Fruit fly (Drosophila melanogaster) whole organism, embryonic: Measurements from ENCODE around the gene CG9737.
A peak's percentile ranks its signal among the peaks of the same experiment; 100 is the strongest.

Experiments
- CG10147 ChIP-seq: fragments of 200-800 bp; sonication (Bioruptor generic); optimal IDR thresholded peaks from 2 replicates; lab custom pipeline; 2019; ENCODE audit warnings: missing biosample characterization, mild to moderate bottlenecking, missing genetic modification characterization, moderate library complexity
- CG10321 ChIP-seq: fragments of 200-800 bp; sonication (Bioruptor generic); IDR thresholded peaks from 2 replicates; pipeline ENCODE4 v1.3.6; 2022; ENCODE audit warnings: missing biosample characterization, missing genetic modification characterization
- CG10979 ChIP-seq: fragments of 200-800 bp; sonication (Bioruptor generic); optimal IDR thresholded peaks from 2 replicates; lab custom pipeline; 2018; ENCODE audit warnings: missing biosample characterization, mild to moderate bottlenecking, missing genetic modification characterization, moderate library complexity
- CG11085 ChIP-seq: fragments of 200-800 bp; sonication (Bioruptor generic); IDR thresholded peaks from 2 replicates; pipeline ENCODE4 v1.3.6; 2022; ENCODE audit warnings: missing biosample characterization, missing genetic modification characterization
- CG11093 ChIP-seq: fragments of 200-800 bp; sonication (Bioruptor generic); IDR thresholded peaks from 3 replicates; pipeline ENCODE4 v1.3.6; 2022; ENCODE audit warnings: missing biosample characterization, missing genetic modification characterization
- CG11696 ChIP-seq: fragments of 200-800 bp; sonication (Bioruptor generic); IDR thresholded peaks from 2 replicates; pipeline ENCODE4 v1.3.6; 2022; ENCODE audit warnings: missing biosample characterization, missing genetic modification characterization
- CG12744 ChIP-seq: fragments of 200-800 bp; sonication (Bioruptor generic); optimal IDR thresholded peaks from 2 replicates; lab custom pipeline; 2016; ENCODE audit warnings: missing biosample characterization, missing genetic modification characterization
- CG14860 ChIP-seq: fragments of 200-800 bp; sonication (Bioruptor generic); IDR thresholded peaks from 3 replicates; pipeline ENCODE4 v1.3.6; 2022; ENCODE audit warnings: missing biosample characterization, missing genetic modification characterization; ENCODE audit not compliant: partially characterized antibody
- CG1603 ChIP-seq: fragments of 200-800 bp; sonication (Bioruptor generic); optimal IDR thresholded peaks from 2 replicates; lab custom pipeline; 2019; ENCODE audit warnings: missing biosample characterization, mild to moderate bottlenecking, missing genetic modification characterization, moderate library complexity
- CG16815 ChIP-seq: fragments of 200-800 bp; sonication (Bioruptor generic); optimal IDR thresholded peaks from 3 replicates; lab custom pipeline; 2017; ENCODE audit warnings: missing biosample characterization, mild to moderate bottlenecking, missing genetic modification characterization
- CG17361 ChIP-seq: fragments of 200-800 bp; sonication (Bioruptor generic); IDR thresholded peaks from 3 replicates; pipeline ENCODE4 v1.3.6; 2022; ENCODE audit warnings: missing biosample characterization, missing genetic modification characterization
- CG17385 ChIP-seq: fragments of 200-800 bp; sonication (Bioruptor generic); optimal IDR thresholded peaks from 3 replicates; lab custom pipeline; 2018; ENCODE audit warnings: missing biosample characterization, mild to moderate bottlenecking, missing genetic modification characterization
- CG17568 ChIP-seq: fragments of 200-800 bp; sonication (Bioruptor generic); optimal IDR thresholded peaks from 2 replicates; lab custom pipeline; 2018; ENCODE audit warnings: missing biosample characterization, mild to moderate bottlenecking, missing genetic modification characterization, moderate library complexity
- CG1832 ChIP-seq: fragments of 200-800 bp; sonication (Bioruptor generic); optimal IDR thresholded peaks from 2 replicates; lab custom pipeline; 2017; ENCODE audit warnings: missing biosample characterization, mild to moderate bottlenecking, missing genetic modification characterization, inconsistent platforms
- CG2712 ChIP-seq: fragments of 200-800 bp; optimal IDR thresholded peaks from 3 replicates; lab custom pipeline; 2019; ENCODE audit warnings: missing biosample characterization, mild to moderate bottlenecking, missing genetic modification characterization, moderate library complexity
- CG3163 ChIP-seq: fragments of 200-800 bp; sonication (Bioruptor generic); optimal IDR thresholded peaks from 3 replicates; lab custom pipeline; 2016; ENCODE audit warnings: missing biosample characterization, missing genetic modification characterization
- CG4360 ChIP-seq: fragments of 200-800 bp; sonication (Bioruptor generic); IDR thresholded peaks from 2 replicates; pipeline ENCODE4 v1.3.6; 2022; ENCODE audit warnings: missing biosample characterization, missing genetic modification characterization
- CG6854 ChIP-seq: fragments of 200-800 bp; sonication (Bioruptor generic); optimal IDR thresholded peaks from 3 replicates; lab custom pipeline; 2017; ENCODE audit warnings: missing biosample characterization, mild to moderate bottlenecking, missing genetic modification characterization
- CG8478 ChIP-seq: fragments of >200 bp; optimal IDR thresholded peaks from 2 replicates; lab custom pipeline; 2018
- D ChIP-seq, 2 experiments: fragments of 200-800 bp in 1 of 2; fragments of >200 bp in 1 of 2; sonication (Bioruptor generic) in 1 of 2; optimal IDR thresholded peaks; 2 replicates in 1 of 2; 3 replicates in 1 of 2; lab custom pipeline; 2017; ENCODE audit warnings: mild to moderate bottlenecking in 1 of 2, missing biosample characterization in 1 of 2, missing genetic modification characterization in 1 of 2, missing genetic modification reagents in 1 of 2
- Deaf1 ChIP-seq: fragments of 200-800 bp; optimal IDR thresholded peaks from 3 replicates; lab custom pipeline; 2019; ENCODE audit warnings: missing biosample characterization, mild to moderate bottlenecking, missing genetic modification characterization, moderate library complexity
- Drgx ChIP-seq: fragments of 200-800 bp; sonication (Bioruptor generic); IDR thresholded peaks from 2 replicates; pipeline ENCODE4 v1.3.6; 2022; ENCODE audit warnings: missing biosample characterization, missing genetic modification characterization
- Jarid2 ChIP-seq: fragments of 200-800 bp; sonication (Bioruptor generic); optimal IDR thresholded peaks from 3 replicates; lab custom pipeline; 2017; ENCODE audit warnings: mild to moderate bottlenecking, missing biosample characterization, missing genetic modification reagents, missing genetic modification characterization
- Neu2 ChIP-seq: fragments of 200-800 bp; sonication (Bioruptor generic); optimal IDR thresholded peaks from 3 replicates; lab custom pipeline; 2016; ENCODE audit warnings: missing biosample characterization, missing genetic modification characterization, borderline replicate concordance
- Nf-YC ChIP-seq: fragments of 200-800 bp; optimal IDR thresholded peaks from 3 replicates; lab custom pipeline; 2019; ENCODE audit warnings: missing biosample characterization, mild to moderate bottlenecking, missing genetic modification characterization, moderate library complexity
- Pdp1 ChIP-seq, 2 experiments: fragments of 200-800 bp; sonication (Bioruptor generic); optimal IDR thresholded peaks; 3 replicates each; lab custom pipeline; 2016; ENCODE audit warnings: missing biosample characterization in 2 of 2, missing genetic modification characterization in 2 of 2, mild to moderate bottlenecking in 1 of 2, moderate library complexity in 1 of 2
- Trl ChIP-seq, 3 experiments: fragments of >200 bp in 2 of 3; fragments of 200-800 bp in 1 of 3; sonication (Bioruptor generic) in 1 of 3; optimal IDR thresholded peaks; 2 replicates in 1 of 3; 3 replicates in 2 of 3; lab custom pipeline; 2016 to 2017; ENCODE audit warnings: missing biosample characterization in 1 of 3, missing genetic modification characterization in 1 of 3
- abd-A ChIP-seq: fragments of 200-800 bp; sonication (Bioruptor generic); optimal IDR thresholded peaks from 3 replicates; lab custom pipeline; 2019; ENCODE audit warnings: missing biosample characterization, mild to moderate bottlenecking, missing genetic modification characterization, moderate library complexity
- bsh ChIP-seq, 2 experiments: fragments of 200-800 bp; sonication (Bioruptor generic); optimal IDR thresholded peaks; 2 replicates each; lab custom pipeline; 2017 to 2018; ENCODE audit warnings: mild to moderate bottlenecking in 2 of 2, missing biosample characterization in 2 of 2, missing genetic modification characterization in 2 of 2, moderate library complexity in 1 of 2
- chinmo ChIP-seq: fragments of 200-800 bp; sonication (Bioruptor generic); IDR thresholded peaks from 4 replicates; pipeline ENCODE4 v1.3.6; 2022; ENCODE audit warnings: missing biosample characterization, missing genetic modification characterization; ENCODE audit not compliant: partially characterized antibody
- corto ChIP-seq: fragments of 200-800 bp; sonication (Bioruptor generic); optimal IDR thresholded peaks from 2 replicates; lab custom pipeline; 2016; ENCODE audit warnings: missing biosample characterization, mild to moderate bottlenecking, missing genetic modification characterization, moderate library complexity
- crol ChIP-seq: fragments of 200-800 bp; sonication (Bioruptor generic); IDR thresholded peaks from 2 replicates; pipeline ENCODE4 v1.3.6; 2022; ENCODE audit warnings: missing biosample characterization, missing genetic modification characterization
- dmrt11E ChIP-seq: fragments of 200-800 bp; sonication (Bioruptor generic); optimal IDR thresholded peaks from 3 replicates; lab custom pipeline; 2018; ENCODE audit warnings: missing biosample characterization, mild to moderate bottlenecking, missing genetic modification characterization, moderate library complexity
- emc ChIP-seq: fragments of 200-800 bp; sonication (Bioruptor generic); optimal IDR thresholded peaks from 2 replicates; lab custom pipeline; 2016; ENCODE audit warnings: missing biosample characterization, missing genetic modification characterization
- gem ChIP-seq: fragments of 200-800 bp; sonication (Bioruptor generic); optimal IDR thresholded peaks from 2 replicates; lab custom pipeline; 2019; ENCODE audit warnings: missing biosample characterization, mild to moderate bottlenecking, missing genetic modification characterization, moderate library complexity
- hb ChIP-seq: fragments of 200-800 bp; sonication (Bioruptor generic); IDR thresholded peaks from 3 replicates; pipeline ENCODE4 v1.3.6; 2022; ENCODE audit warnings: missing biosample characterization, missing genetic modification characterization; ENCODE audit not compliant: partially characterized antibody
- lbe ChIP-seq: fragments of 200-800 bp; sonication (Bioruptor generic); optimal IDR thresholded peaks from 2 replicates; lab custom pipeline; 2016; ENCODE audit warnings: missing biosample characterization, mild to moderate bottlenecking, missing genetic modification characterization
- lola ChIP-seq, 3 experiments: fragments of >200 bp in 2 of 3; fragments of 200-800 bp in 1 of 3; sonication (Bioruptor generic) in 1 of 3; optimal IDR thresholded peaks; 2 replicates each; lab custom pipeline; 2017 to 2019; ENCODE audit warnings: missing biosample characterization in 3 of 3, missing genetic modification characterization in 3 of 3, mild to moderate bottlenecking in 1 of 3, moderate library complexity in 1 of 3
- nom ChIP-seq: fragments of 200-800 bp; sonication (Bioruptor generic); optimal IDR thresholded peaks from 2 replicates; lab custom pipeline; 2017; ENCODE audit warnings: missing biosample characterization, missing genetic modification characterization, mild to moderate bottlenecking, moderate library complexity, missing genetic modification reagents
- row ChIP-seq: fragments of 200-800 bp; sonication (Bioruptor generic); IDR thresholded peaks from 3 replicates; pipeline ENCODE4 v1.3.6; 2022; ENCODE audit warnings: missing biosample characterization, missing genetic modification characterization
- seq ChIP-seq: fragments of 200-800 bp; sonication (Bioruptor generic); IDR thresholded peaks from 2 replicates; pipeline ENCODE4 v1.3.6; 2022; ENCODE audit warnings: missing biosample characterization, missing genetic modification characterization
- sim ChIP-seq: fragments of 200-800 bp; sonication (Bioruptor generic); IDR thresholded peaks from 2 replicates; pipeline ENCODE4 v1.3.6; 2022; ENCODE audit warnings: missing biosample characterization, missing genetic modification characterization
- vnd ChIP-seq: fragments of 200-800 bp; sonication (Bioruptor generic); IDR thresholded peaks from 3 replicates; pipeline ENCODE4 v1.3.6; 2022; ENCODE audit warnings: missing biosample characterization, missing genetic modification characterization; ENCODE audit not compliant: partially characterized antibody
- zf30C ChIP-seq: fragments of 200-800 bp; sonication (Bioruptor generic); optimal IDR thresholded peaks from 3 replicates; lab custom pipeline; 2018; ENCODE audit warnings: missing biosample characterization, mild to moderate bottlenecking, missing genetic modification characterization

Gene CG9737

DNA sequence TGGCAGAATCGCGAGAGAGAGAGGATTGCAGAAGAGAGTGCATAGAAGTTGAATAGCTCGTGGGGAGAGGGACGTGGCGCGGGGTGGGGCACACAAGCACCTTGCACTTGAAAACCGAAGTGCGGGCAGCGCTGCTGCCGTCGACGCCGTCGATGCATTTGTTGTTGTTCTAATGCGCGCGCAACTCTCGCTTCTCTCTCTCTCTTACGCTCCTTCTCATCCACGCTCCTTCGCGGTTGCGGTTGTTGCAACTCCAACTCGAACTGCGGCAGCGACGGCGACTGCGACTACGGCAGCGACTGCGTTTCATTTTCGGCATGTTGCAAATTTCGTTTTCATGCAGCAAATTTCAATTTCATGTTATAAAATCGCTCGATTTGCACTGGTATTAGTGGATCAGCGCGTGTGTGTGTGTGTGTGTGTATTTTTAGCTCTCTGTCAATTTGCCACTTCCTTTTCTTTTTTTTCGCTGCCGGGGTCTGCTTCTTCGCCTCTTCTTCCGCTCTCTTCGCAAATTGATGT is 29.8 kb upstream of the CG9737 start (continued):
- TF ChIP-seq crol (peak; percentile 96), nom (GFP tag; lab: Kevin White, UChicago) (no peak), vnd (GFP tag; lab: Robert Waterston, UW) (0 out of 3 replicates have a peak, but pooled peaks have one; percentile 14), Jarid2 (GFP tag; lab: Kevin White, UChicago) (peak; percentile 14)
- TF ChIP-seq, all 482 proteins: peak for 16

DNA sequence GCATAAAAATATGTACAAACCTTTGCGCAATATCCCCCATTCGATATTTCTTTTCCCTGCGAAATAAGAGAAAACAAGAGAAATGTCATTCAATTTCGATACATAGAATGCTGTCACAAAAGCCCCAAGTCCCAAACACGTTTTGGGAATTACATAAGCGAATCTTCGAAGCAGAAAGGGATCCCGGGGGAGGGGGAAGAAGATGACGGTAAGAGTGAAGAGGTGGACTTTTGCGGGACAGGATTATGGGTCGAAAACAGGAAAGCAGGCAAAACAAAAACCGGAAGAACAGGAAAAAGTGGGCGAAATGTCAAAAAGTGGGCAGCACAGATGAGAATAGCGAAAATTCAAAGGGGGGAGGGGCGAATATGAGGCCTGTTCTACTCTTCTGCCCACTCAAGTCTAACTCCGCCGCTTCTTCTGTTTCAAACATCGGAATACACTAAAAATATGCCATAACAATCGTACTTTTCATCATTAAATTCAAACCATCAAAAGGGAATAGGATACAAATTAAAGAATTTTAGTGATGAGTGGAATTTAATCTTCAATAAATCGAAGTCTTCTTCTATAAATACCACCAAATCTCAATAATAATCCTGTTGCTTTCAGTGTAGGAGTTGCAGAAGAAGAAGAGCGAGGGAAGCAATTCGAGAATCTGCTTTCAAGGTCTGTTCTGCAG is 29.2 kb upstream of the CG9737 start:
- TF ChIP-seq row = 0 out of 3 replicates have a peak, but pooled peaks have one; percentile 17
- no peak for TF ChIP-seq vnd (GFP tag; lab: Robert Waterston, UW)
- peak; percentile 56 for TF ChIP-seq zf30C (GFP tag; lab: Kevin White, UChicago)
- peak; percentile 92 for TF ChIP-seq corto (GFP tag; lab: Kevin White, UChicago)
- no peak for TF ChIP-seq Neu2
- TF ChIP-seq lbe (GFP tag; lab: Kevin White, UChicago) = peak; percentile 90
- peak; percentile 28 for TF ChIP-seq CG10979 (tag; lab: Kevin White, UChicago)
- peak; percentile 31 for TF ChIP-seq dmrt11E (tag; lab: Kevin White, UChicago)
- TF ChIP-seq Drgx (GFP tag; lab: Robert Waterston, UW) = peak; percentile 84
- no peak for TF ChIP-seq CG12744 (GFP tag; lab: Kevin White, UChicago)
- TF ChIP-seq CG1603 (tag; lab: Kevin White, UChicago) = peak; percentile 33
- no peak for TF ChIP-seq CG11696 (GFP tag; lab: Robert Waterston, UW)
- peak; percentile 10 to 95 for TF ChIP-seq bsh (GFP tag; optimal IDR thresholded peaks at IDR 0.05; lab: Kevin White, UChicago)
- TF ChIP-seq CG17385 (GFP tag; lab: Kevin White, UChicago) = peak; percentile 56
- TF ChIP-seq lola (GFP tag; optimal IDR thresholded peaks at IDR 0.05; lab: Kevin White, UChicago) = peak in 1 of 3 experiments; percentile 5
- TF ChIP-seq gem (tag; lab: Kevin White, UChicago) = peak; percentile 35
- TF ChIP-seq CG2712 (tag; lab: Kevin White, UChicago) = peak; percentile 6
- TF ChIP-seq CG11093 = no peak
- TF ChIP-seq Pdp1 (GFP tag; optimal IDR thresholded peaks at IDR 0.05; lab: Kevin White, UChicago) = peak in 1 of 2 experiments; percentile 5
- TF ChIP-seq nom (GFP tag; lab: Kevin White, UChicago) = peak; percentile 89
- TF ChIP-seq D (optimal IDR thresholded peaks at IDR 0.05; lab: Kevin White, UChicago) = no peak
- TF ChIP-seq D (GFP tag; optimal IDR thresholded peaks at IDR 0.05; lab: Kevin White, UChicago) = no peak
- TF ChIP-seq emc (GFP tag; lab: Kevin White, UChicago) = no peak
- TF ChIP-seq CG16815 (GFP tag; lab: Kevin White, UChicago) = peak; percentile 2
- TF ChIP-seq CG11085 = no peak
- TF ChIP-seq CG17568 (GFP tag; lab: Kevin White, UChicago) = no peak

DNA sequence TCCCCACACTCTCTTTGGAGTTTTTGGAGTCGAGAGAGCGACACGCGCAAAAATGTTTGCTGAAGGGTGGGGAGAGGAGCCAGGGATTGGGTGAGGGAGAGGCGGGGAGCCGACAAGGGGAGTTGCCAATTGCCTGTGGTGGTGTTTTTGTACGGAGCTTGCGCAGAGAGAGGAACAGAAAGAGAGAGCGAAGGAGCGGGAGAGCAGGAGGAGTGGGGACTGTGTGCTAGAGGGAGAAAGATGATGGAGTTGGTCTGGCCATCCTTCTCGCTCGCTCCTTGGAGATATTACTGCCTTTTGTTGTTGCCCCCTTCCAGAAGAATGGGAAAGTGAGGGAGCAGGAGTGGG is 28.0 kb upstream of the CG9737 start:
- TF ChIP-seq CG17361 (no peak), CG10321 (GFP tag; lab: Robert Waterston, UW) (peak; percentile 77), CG3163 (GFP tag; lab: Kevin White, UChicago) (peak; percentile 14), Deaf1 (tag; lab: Kevin White, UChicago) (peak; percentile 32), sim (GFP tag; lab: Robert Waterston, UW) (no peak), seq (peak; percentile 91), CG6854 (GFP tag; lab: Kevin White, UChicago) (no peak), CG8478 (peak; percentile 62), Trl (optimal IDR thresholded peaks at IDR 0.05; lab: Kevin White, UChicago) (peak; percentile 79 to 84), Trl (GFP tag; optimal IDR thresholded peaks at IDR 0.05; lab: Kevin White, UChicago) (no peak), crol (peak; percentile 96), CG10147 (GFP tag; lab: Kevin White, UChicago) (no peak), CG4360 (GFP tag; lab: Robert Waterston, UW) (peak; percentile 68), CG14860 (GFP tag; lab: Robert Waterston, UW) (0 out of 3 replicates have a peak, but pooled peaks have one; percentile 28), hb (GFP tag; lab: Robert Waterston, UW) (0 out of 3 replicates have a peak, but pooled peaks have one; percentile 10), Nf-YC (tag; lab: Kevin White, UChicago) (peak; percentile 96), chinmo (GFP tag; lab: Robert Waterston, UW) (0 out of 4 replicates have a peak, but pooled peaks have one; percentile 16), CG1832 (peak; percentile 86), abd-A (peak; percentile 51)
